Fruit fly (Drosophila melanogaster) whole organism, embryonic: ENCODE measurements around the gene CG2444.

Experiments
- Adf1 ChIP-seq: fragments of 200-800 bp; sonication (Bioruptor generic); IDR thresholded peaks from 2 replicates; pipeline ENCODE4 v1.3.6; 2022; ENCODE audit warnings: missing biosample characterization, missing genetic modification characterization
- C15 ChIP-seq: fragments of 200-800 bp; sonication (Bioruptor generic); IDR thresholded peaks from 3 replicates; pipeline ENCODE4 v1.3.6; 2022; ENCODE audit warnings: missing biosample characterization, missing genetic modification characterization
- CG11093 ChIP-seq: fragments of 200-800 bp; sonication (Bioruptor generic); IDR thresholded peaks from 3 replicates; pipeline ENCODE4 v1.3.6; 2022; ENCODE audit warnings: missing biosample characterization, missing genetic modification characterization
- CG12299 ChIP-seq: fragments of 200-800 bp; sonication (Bioruptor generic); optimal IDR thresholded peaks from 2 replicates; lab custom pipeline; 2018; ENCODE audit warnings: missing biosample characterization, mild to moderate bottlenecking, missing genetic modification characterization
- CG12391 ChIP-seq: fragments of 200-800 bp; sonication (Bioruptor generic); optimal IDR thresholded peaks from 3 replicates; lab custom pipeline; 2018; ENCODE audit warnings: missing biosample characterization, mild to moderate bottlenecking, missing genetic modification characterization, moderate library complexity
- CG12744 ChIP-seq: fragments of 200-800 bp; sonication (Bioruptor generic); optimal IDR thresholded peaks from 2 replicates; lab custom pipeline; 2016; ENCODE audit warnings: missing biosample characterization, missing genetic modification characterization
- CG15269 ChIP-seq: fragments of 200-800 bp; sonication (Bioruptor generic); optimal IDR thresholded peaks from 2 replicates; lab custom pipeline; 2018; ENCODE audit warnings: missing biosample characterization, mild to moderate bottlenecking, missing genetic modification characterization, moderate library complexity
- CG1603 ChIP-seq: fragments of 200-800 bp; sonication (Bioruptor generic); optimal IDR thresholded peaks from 2 replicates; lab custom pipeline; 2019; ENCODE audit warnings: missing biosample characterization, mild to moderate bottlenecking, missing genetic modification characterization, moderate library complexity
- CG16813 ChIP-seq: fragments of 200-800 bp; sonication (Bioruptor generic); IDR thresholded peaks from 3 replicates; pipeline ENCODE4 v1.3.6; 2022; ENCODE audit warnings: missing biosample characterization, missing genetic modification characterization; ENCODE audit not compliant: partially characterized antibody
- CG1832 ChIP-seq: fragments of 200-800 bp; sonication (Bioruptor generic); optimal IDR thresholded peaks from 2 replicates; lab custom pipeline; 2017; ENCODE audit warnings: missing biosample characterization, mild to moderate bottlenecking, missing genetic modification characterization, inconsistent platforms
- CG2889 ChIP-seq: fragments of 200-800 bp; sonication (Bioruptor generic); IDR thresholded peaks from 3 replicates; pipeline ENCODE4 v1.3.6; 2022; ENCODE audit warnings: missing biosample characterization, missing genetic modification characterization
- CG3163 ChIP-seq: fragments of 200-800 bp; sonication (Bioruptor generic); optimal IDR thresholded peaks from 3 replicates; lab custom pipeline; 2016; ENCODE audit warnings: missing biosample characterization, missing genetic modification characterization
- CG3847 ChIP-seq: fragments of 200-800 bp; sonication (Bioruptor generic); IDR thresholded peaks from 2 replicates; pipeline ENCODE4 v1.3.6; 2022; ENCODE audit warnings: missing biosample characterization, missing genetic modification characterization
- CG43689 ChIP-seq: fragments of 200-800 bp; sonication (Bioruptor generic); IDR thresholded peaks from 2 replicates; pipeline ENCODE4 v1.3.6; 2022; ENCODE audit warnings: missing biosample characterization, missing genetic modification characterization
- CG4617 ChIP-seq: fragments of 200-800 bp; sonication (Bioruptor generic); optimal IDR thresholded peaks from 3 replicates; lab custom pipeline; 2016; ENCODE audit warnings: missing biosample characterization, missing genetic modification characterization, borderline replicate concordance
- CG6791 ChIP-seq: fragments of 200-800 bp; sonication (Bioruptor generic); IDR thresholded peaks from 3 replicates; pipeline ENCODE4 v1.3.6; 2022; ENCODE audit warnings: missing biosample characterization, missing genetic modification characterization; ENCODE audit not compliant: partially characterized antibody
- Dip2 ChIP-seq: fragments of 200-800 bp; sonication (Bioruptor generic); IDR thresholded peaks from 2 replicates; pipeline ENCODE4 v1.3.6; 2022; ENCODE audit warnings: missing biosample characterization, missing genetic modification characterization
- HLH54F ChIP-seq: fragments of 200-800 bp; sonication (Bioruptor generic); optimal IDR thresholded peaks from 3 replicates; lab custom pipeline; 2016; ENCODE audit warnings: missing biosample characterization, missing genetic modification characterization
- Hsf ChIP-seq: fragments of 200-800 bp; sonication (Bioruptor generic); optimal IDR thresholded peaks from 3 replicates; lab custom pipeline; 2016; ENCODE audit warnings: missing biosample characterization, missing genetic modification characterization
- Meics ChIP-seq: fragments of 200-800 bp; sonication (Bioruptor generic); optimal IDR thresholded peaks from 2 replicates; lab custom pipeline; 2017; ENCODE audit warnings: missing biosample characterization, mild to moderate bottlenecking, missing genetic modification characterization
- Myb ChIP-seq: fragments of 200-800 bp; sonication (Bioruptor generic); optimal IDR thresholded peaks from 2 replicates; lab custom pipeline; 2016; ENCODE audit warnings: missing biosample characterization, missing genetic modification characterization
- Ptx1 ChIP-seq: fragments of 200-800 bp; sonication (Bioruptor generic); IDR thresholded peaks from 2 replicates; pipeline ENCODE4 v1.3.6; 2022; ENCODE audit warnings: missing biosample characterization, missing genetic modification characterization
- Side ChIP-seq: fragments of 200-800 bp; sonication (Bioruptor generic); optimal IDR thresholded peaks from 2 replicates; lab custom pipeline; 2016; ENCODE audit warnings: missing biosample characterization, missing genetic modification characterization
- Spps ChIP-seq: fragments of 200-800 bp; sonication (Bioruptor generic); optimal IDR thresholded peaks from 2 replicates; lab custom pipeline; 2018; ENCODE audit warnings: missing biosample characterization, mild to moderate bottlenecking, missing genetic modification characterization
- Ssrp ChIP-seq: fragments of 200-800 bp; sonication (Bioruptor generic); optimal IDR thresholded peaks from 2 replicates; lab custom pipeline; 2018; ENCODE audit warnings: missing biosample characterization, mild to moderate bottlenecking, missing genetic modification characterization, moderate library complexity
- al ChIP-seq: fragments of 200-800 bp; sonication (Bioruptor generic); IDR thresholded peaks from 2 replicates; pipeline ENCODE4 v1.3.6; 2022; ENCODE audit warnings: missing biosample characterization, missing genetic modification characterization
- ara ChIP-seq: fragments of 200-800 bp; sonication (Bioruptor generic); IDR thresholded peaks from 2 replicates; pipeline ENCODE4 v1.3.6; 2022; ENCODE audit warnings: missing biosample characterization, missing genetic modification characterization
- bab2 ChIP-seq: fragments of 200-800 bp; sonication (Bioruptor generic); optimal IDR thresholded peaks from 2 replicates; lab custom pipeline; 2016; ENCODE audit warnings: missing biosample characterization, missing genetic modification characterization
- bowl ChIP-seq: fragments of 200-800 bp; sonication (Bioruptor generic); IDR thresholded peaks from 2 replicates; pipeline ENCODE4 v1.3.6; 2022; ENCODE audit warnings: missing biosample characterization, missing genetic modification characterization
- caup ChIP-seq: fragments of 200-800 bp; sonication (Bioruptor generic); optimal IDR thresholded peaks from 3 replicates; lab custom pipeline; 2017; ENCODE audit warnings: missing biosample characterization, mild to moderate bottlenecking, missing genetic modification characterization, moderate library complexity; ENCODE audit not compliant: severe bottlenecking
- dan ChIP-seq: fragments of 200-800 bp; sonication (Bioruptor generic); IDR thresholded peaks from 2 replicates; pipeline ENCODE4 v1.3.6; 2022; ENCODE audit warnings: missing biosample characterization, missing genetic modification characterization
- ewg ChIP-seq: fragments of 200-800 bp; sonication (Bioruptor generic); optimal IDR thresholded peaks from 3 replicates; lab custom pipeline; 2017; ENCODE audit warnings: mild to moderate bottlenecking, missing biosample characterization, missing genetic modification reagents, missing genetic modification characterization
- fd3F ChIP-seq: fragments of 200-800 bp; sonication (Bioruptor generic); optimal IDR thresholded peaks from 2 replicates; lab custom pipeline; 2018; ENCODE audit warnings: missing biosample characterization, mild to moderate bottlenecking, missing genetic modification characterization, moderate library complexity
- gcm ChIP-seq: fragments of 200-800 bp; sonication (Bioruptor generic); optimal IDR thresholded peaks from 2 replicates; lab custom pipeline; 2019; ENCODE audit warnings: missing biosample characterization, mild to moderate bottlenecking, missing genetic modification characterization, moderate library complexity
- grau ChIP-seq: fragments of 200-800 bp; optimal IDR thresholded peaks from 3 replicates; lab custom pipeline; 2019; ENCODE audit warnings: missing biosample characterization, mild to moderate bottlenecking, missing genetic modification characterization, moderate library complexity
- hb ChIP-seq: fragments of 200-800 bp; sonication (Bioruptor generic); IDR thresholded peaks from 3 replicates; pipeline ENCODE4 v1.3.6; 2022; ENCODE audit warnings: missing biosample characterization, missing genetic modification characterization; ENCODE audit not compliant: partially characterized antibody
- hkb ChIP-seq, 2 experiments: fragments of 200-800 bp in 1 of 2; fragments of >200 bp in 1 of 2; sonication (Bioruptor generic) in 1 of 2; IDR thresholded peaks in 1 of 2; optimal IDR thresholded peaks in 1 of 2; 2 replicates each; pipeline versions ENCODE4 v1.3.6 to Lab custom; 2017 to 2022; ENCODE audit warnings: missing biosample characterization in 1 of 2, missing genetic modification characterization in 1 of 2
- hth ChIP-seq: fragments of >200 bp; optimal IDR thresholded peaks from 2 replicates; lab custom pipeline; 2017; ENCODE audit warnings: inconsistent platforms
- insv ChIP-seq, 2 experiments: fragments of 200-800 bp; sonication (Bioruptor generic); optimal IDR thresholded peaks; 3 replicates each; lab custom pipeline; 2016 to 2018; ENCODE audit warnings: missing biosample characterization in 2 of 2, missing genetic modification characterization in 2 of 2
- p53 ChIP-seq: fragments of 200-800 bp; sonication (Bioruptor generic); optimal IDR thresholded peaks from 2 replicates; lab custom pipeline; 2016; ENCODE audit warnings: missing biosample characterization, missing genetic modification characterization
- ranshi ChIP-seq: fragments of 200-800 bp; sonication (Bioruptor generic); IDR thresholded peaks from 2 replicates; pipeline ENCODE4 v1.3.6; 2022; ENCODE audit warnings: missing biosample characterization, missing genetic modification characterization
- shn ChIP-seq: fragments of 200-800 bp; sonication (Bioruptor generic); optimal IDR thresholded peaks from 3 replicates; lab custom pipeline; 2016; ENCODE audit warnings: missing biosample characterization, missing genetic modification characterization
- ssp ChIP-seq: fragments of 200-800 bp; sonication (Bioruptor generic); IDR thresholded peaks from 2 replicates; pipeline ENCODE4 v1.3.6; 2022; ENCODE audit warnings: missing biosample characterization, missing genetic modification characterization
- unpg ChIP-seq: fragments of 200-800 bp; sonication (Bioruptor generic); optimal IDR thresholded peaks from 3 replicates; lab custom pipeline; 2018; ENCODE audit warnings: missing biosample characterization, mild to moderate bottlenecking, missing genetic modification characterization, moderate library complexity
- wdn ChIP-seq: fragments of 200-800 bp; sonication (Bioruptor generic); IDR thresholded peaks from 2 replicates; pipeline ENCODE4 v1.3.6; 2022; ENCODE audit warnings: missing biosample characterization, missing genetic modification characterization

Gene CG2444

dm6 chrX:11715263-11715659 is 10.2 kb upstream of the CG2444 start, which contains the start of gene Amun (continued):
- TF ChIP-seq Adf1 (no peak), CG3847 (GFP tag; lab: Robert Waterston, UW) (0 out of 2 replicates have a peak, but pooled peaks have one; percentile 13), fd3F (GFP tag; lab: Kevin White, UChicago) (no peak), ranshi (peak; percentile 21; the same call in 1 of the 2 replicates), CG2889 (GFP tag; lab: Robert Waterston, UW) (no peak), wdn (GFP tag; lab: Robert Waterston, UW) (0 out of 2 replicates have a peak, but pooled peaks have one; percentile 34), hkb (optimal IDR thresholded peaks at IDR 0.05; lab: Kevin White, UChicago) (no peak), hkb (GFP tag; IDR thresholded peaks at IDR 0.05; lab: Robert Waterston, UW) (no peak), bab2 (GFP tag; lab: Kevin White, UChicago) (no peak), Ptx1 (GFP tag; lab: Robert Waterston, UW) (peak; percentile 28; the same call in 1 of the 2 replicates), CG15269 (tag; lab: Kevin White, UChicago) (no peak), CG1832 (GFP tag; lab: Kevin White, UChicago) (no peak), gcm (GFP tag; lab: Kevin White, UChicago) (no peak), insv (GFP tag; optimal IDR thresholded peaks at IDR 0.05; lab: Kevin White, UChicago) (no peak), unpg (GFP tag; lab: Kevin White, UChicago) (no peak), ara (0 out of 2 replicates have a peak, but pooled peaks have one; percentile 12), shn (GFP tag; lab: Kevin White, UChicago) (peak; percentile 43), CG43689 (GFP tag; lab: Robert Waterston, UW) (no peak), ewg (GFP tag; lab: Kevin White, UChicago) (peak; percentile 6), Hsf (GFP tag; lab: Kevin White, UChicago) (peak; percentile 25), grau (tag; lab: Kevin White, UChicago) (no peak), bowl (GFP tag; lab: Robert Waterston, UW) (no peak), p53 (GFP tag; lab: Kevin White, UChicago) (peak; percentile 56), CG3163 (GFP tag; lab: Kevin White, UChicago) (no peak), C15 (GFP tag; lab: Robert Waterston, UW) (0 out of 3 replicates have a peak, but pooled peaks have one; percentile 17), CG11093 (no peak), al (GFP tag; lab: Robert Waterston, UW) (peak; percentile 54), CG1603 (tag; lab: Kevin White, UChicago) (no peak), Meics (GFP tag; lab: Kevin White, UChicago) (no peak), dan (GFP tag; lab: Robert Waterston, UW) (no peak), Dip2 (GFP tag; lab: Robert Waterston, UW) (no peak), ssp (GFP tag; lab: Robert Waterston, UW) (peak; percentile 46; the same call in 1 of the 2 replicates), Myb (GFP tag; lab: Kevin White, UChicago) (no peak), Ssrp (tag; lab: Kevin White, UChicago) (peak; percentile 21), CG6791 (GFP tag; lab: Robert Waterston, UW) (no peak), CG16813 (no peak), CG12391 (peak; percentile 4), HLH54F (GFP tag; lab: Kevin White, UChicago) (peak; percentile 24), Spps (tag; lab: Kevin White, UChicago) (no peak), hth (no peak), caup (GFP tag; lab: Kevin White, UChicago) (no peak), hb (no peak), Side (GFP tag; lab: Kevin White, UChicago) (no peak), CG12299 (tag; lab: Kevin White, UChicago) (no peak), CG4617 (GFP tag; lab: Kevin White, UChicago) (no peak), CG12744 (GFP tag; lab: Kevin White, UChicago) (peak; percentile 35)
- TF ChIP-seq, all 482 proteins: peak for 109
